Fruit fly (Drosophila melanogaster) whole organism, larva: Measurements from ENCODE around the gene Usp7.

Experiments
- noc ChIP-seq: fragments of 200-800 bp; sonication (Bioruptor generic); optimal IDR thresholded peaks from 3 replicates; lab custom pipeline; 2019; ENCODE audit warnings: missing biosample characterization, mild to moderate bottlenecking, missing genetic modification characterization, moderate library complexity

Gene Usp7

DNA sequence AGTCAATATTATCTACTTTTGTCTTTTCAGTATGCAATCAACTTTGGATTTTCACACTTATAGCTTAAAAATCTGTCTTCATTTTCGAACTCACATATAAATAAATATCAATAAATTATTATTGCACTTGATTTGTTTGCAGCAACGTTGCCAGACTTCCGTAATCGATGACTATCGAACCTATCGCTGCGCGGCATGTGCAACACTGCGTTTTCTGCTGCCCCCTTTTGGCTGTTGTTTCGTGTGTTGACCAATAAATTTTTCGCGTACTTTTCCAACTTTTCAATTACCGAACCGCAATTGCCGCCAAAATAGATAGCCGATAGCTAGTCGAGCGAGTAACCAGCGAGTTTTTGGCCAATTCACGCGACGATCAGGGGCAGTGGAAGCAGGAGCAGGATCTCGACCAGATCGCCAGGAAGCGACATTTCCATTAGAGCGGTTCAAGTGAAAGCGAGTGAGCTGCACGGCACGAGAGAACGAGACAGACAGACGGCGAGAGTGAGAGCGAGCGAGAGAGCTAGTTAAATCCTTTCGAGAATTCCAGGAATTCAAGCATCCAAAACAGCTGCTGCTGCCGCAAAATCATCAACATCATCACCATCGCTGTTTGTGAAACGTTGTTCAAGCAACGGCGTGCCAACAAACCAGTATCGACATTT lies 10.3 kb downstream of the Usp7 start, which contains the start of gene Lsm12a:
Lsm12a (plus strand) TSS at position 201 of the 662 bp plus-strand sequence.
- TF ChIP-seq noc (tag; lab: Kevin White, UChicago) = no peak

DNA sequence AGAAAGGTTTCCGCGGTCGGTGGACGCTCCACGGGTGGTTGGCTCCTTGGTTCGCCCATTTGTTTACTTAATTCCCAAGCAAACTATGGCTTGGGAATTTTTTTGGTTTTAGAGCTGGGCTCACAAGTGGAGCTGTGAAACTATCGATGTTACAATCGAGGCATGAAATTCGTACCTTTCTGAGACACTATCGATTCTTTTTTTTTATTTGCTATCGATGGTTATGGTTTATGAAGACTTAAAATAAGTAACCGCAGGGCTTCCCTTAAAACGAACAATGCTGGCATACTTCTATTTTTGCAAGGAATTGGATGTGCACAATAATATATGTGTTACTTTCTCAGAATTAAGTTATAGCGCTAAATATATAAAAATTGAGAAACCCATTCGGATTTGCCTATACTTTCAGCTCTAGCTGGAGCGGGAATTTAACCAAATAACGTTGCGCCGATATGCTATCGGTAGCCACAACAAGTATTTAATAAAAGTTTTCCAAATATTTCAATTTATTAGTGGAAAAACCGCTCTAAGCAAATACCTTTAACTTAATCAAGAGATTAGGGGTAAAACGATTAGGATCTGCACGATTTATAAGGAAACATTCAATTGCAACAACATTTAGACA lies 10.9 kb downstream of the Usp7 start, which contains the start of gene Chrac-16:
Chrac-16 (minus strand) TSS at position 147 of the 625 bp plus-strand sequence.
- TF ChIP-seq noc (tag; lab: Kevin White, UChicago) = no peak

DNA sequence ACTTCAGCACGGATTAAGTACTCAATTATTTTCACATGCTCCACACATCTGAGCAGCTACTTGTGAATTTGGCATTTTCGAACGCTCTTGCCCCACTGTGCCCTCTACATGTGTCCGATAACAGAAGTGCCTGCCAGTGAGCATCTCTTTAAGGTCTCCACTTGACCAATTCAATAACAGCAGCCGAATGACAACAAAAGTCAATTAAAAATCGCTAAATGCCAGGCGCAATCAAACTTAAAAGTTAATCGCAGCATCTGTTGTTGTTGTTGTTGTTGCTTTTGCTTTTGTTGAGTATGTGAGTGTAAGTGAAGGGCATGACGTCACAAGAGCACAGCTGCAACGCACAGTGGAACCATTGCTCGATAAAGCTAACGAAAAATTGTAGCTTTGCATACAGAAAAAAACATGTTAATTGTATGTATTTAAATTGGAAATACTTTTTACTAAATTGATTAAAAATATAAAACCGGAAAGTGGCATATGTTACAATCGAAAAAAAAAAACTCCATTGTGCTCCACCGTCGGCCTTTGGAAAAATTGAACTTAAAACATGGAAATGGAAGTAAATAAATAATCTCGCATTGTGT lies 13.9 kb downstream of the Usp7 start:
- no peak for TF ChIP-seq noc (tag; lab: Kevin White, UChicago)

DNA sequence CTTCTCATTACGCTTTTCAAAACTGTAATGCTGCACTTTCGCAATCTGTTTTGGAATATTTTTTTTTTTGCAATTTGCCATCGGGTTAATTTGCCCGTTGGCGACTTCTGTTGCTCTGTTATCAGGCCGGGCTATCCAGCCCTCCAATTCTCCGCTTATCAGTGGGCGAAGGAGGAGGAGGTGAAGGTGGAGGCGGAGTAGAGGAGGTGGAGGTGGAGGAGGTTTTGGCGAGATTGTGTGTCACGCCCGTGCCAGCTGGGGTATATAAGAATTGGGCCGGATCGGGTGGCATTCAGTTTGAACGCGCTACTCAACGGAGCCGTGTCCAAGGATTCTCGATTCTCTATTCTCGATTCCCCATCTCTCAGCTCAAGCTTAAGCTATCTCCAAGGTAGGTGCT lies 14.7 kb downstream of the Usp7 start:
- TF ChIP-seq noc (tag; lab: Kevin White, UChicago) = no peak

DNA sequence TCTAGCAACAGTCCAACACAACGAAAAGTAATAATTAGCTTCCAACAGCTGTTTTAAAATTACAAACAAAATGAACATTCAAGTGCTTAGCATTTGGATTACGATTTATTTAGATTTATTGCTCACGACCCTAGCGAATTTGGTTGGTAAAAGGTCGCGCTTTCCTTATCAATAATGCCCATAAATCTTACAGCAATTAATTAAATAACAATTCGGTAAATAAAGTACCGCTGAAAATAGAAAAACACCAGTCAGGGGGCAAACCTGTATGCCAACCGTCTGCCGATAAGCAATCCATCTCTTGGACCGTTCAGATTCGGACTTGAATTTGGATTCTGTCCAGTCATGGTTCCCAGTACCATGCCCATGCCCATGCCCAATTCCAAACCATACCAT lies 15.7 kb downstream of the Usp7 start:
- peak; percentile 60 for TF ChIP-seq noc (tag; lab: Kevin White, UChicago)

DNA sequence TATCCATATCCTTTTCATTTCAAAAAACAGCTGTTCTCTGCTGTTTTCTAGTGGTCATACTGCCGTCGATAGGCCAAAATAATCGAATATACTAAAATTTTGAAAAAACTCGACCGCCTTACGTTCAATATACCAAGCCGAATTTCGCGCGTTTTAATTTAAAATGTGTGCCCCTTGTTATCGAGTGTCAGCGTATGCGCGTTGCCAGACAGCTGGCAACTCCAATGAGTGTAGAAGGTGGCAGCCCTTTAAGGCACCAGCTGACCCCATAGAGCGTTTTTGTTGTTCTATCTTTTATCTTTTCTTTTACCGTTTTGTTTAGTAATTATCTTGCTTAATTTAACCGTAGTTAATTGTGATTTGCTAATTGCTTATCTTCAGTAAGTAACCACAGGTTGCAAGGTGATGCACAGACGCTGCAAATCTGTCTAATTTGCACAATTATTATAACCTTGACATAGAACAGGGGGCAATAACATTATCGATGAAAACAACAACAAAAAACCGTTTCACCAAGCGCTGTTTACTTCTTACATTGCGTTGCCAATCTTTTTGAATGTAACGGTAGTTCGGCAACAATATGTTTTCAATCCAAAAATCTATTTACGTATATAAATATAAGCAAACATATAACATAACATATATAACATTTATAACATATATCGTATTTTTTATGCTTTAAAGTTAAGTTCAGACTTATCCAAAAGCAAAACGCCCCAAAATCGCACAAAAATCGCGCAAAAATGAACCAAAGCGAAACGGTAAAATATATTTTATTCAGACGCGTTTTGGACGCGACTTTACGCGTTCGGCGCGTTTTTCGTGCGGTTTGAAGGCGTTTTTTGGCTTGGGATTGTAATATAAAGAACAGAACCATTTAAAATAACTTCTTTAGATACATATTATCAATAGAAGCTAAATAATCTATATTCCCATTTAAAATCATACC lies 16.4 kb downstream of the Usp7 start, which contains the start of the genes CG1492 and regucalcin:
CG1492 (minus strand) TSS at position 63 of the 949 bp plus-strand sequence.
regucalcin (plus strand) TSS at position 229 of the 949 bp plus-strand sequence.
- no peak for TF ChIP-seq noc (tag; lab: Kevin White, UChicago)

DNA sequence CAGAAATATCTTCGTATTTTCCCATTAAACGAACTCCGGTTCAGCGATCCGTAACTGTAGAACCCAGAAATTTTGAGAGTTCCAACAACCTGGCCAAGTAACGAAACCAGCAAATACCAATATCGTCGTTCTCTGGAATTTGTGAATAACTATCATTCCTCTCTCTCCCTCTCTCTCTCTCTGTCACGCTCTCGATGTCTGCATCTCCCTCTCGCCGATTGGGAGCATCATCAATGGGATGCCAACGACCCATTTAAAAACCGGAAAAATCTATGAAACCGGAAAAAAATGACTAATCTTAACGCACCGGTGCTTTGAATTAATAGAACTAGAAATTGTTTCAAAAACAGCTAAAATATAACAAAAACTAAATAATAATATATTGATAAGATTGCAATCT lies 21.2 kb downstream of the Usp7 start:
- TF ChIP-seq noc (tag; lab: Kevin White, UChicago) = no peak

DNA sequence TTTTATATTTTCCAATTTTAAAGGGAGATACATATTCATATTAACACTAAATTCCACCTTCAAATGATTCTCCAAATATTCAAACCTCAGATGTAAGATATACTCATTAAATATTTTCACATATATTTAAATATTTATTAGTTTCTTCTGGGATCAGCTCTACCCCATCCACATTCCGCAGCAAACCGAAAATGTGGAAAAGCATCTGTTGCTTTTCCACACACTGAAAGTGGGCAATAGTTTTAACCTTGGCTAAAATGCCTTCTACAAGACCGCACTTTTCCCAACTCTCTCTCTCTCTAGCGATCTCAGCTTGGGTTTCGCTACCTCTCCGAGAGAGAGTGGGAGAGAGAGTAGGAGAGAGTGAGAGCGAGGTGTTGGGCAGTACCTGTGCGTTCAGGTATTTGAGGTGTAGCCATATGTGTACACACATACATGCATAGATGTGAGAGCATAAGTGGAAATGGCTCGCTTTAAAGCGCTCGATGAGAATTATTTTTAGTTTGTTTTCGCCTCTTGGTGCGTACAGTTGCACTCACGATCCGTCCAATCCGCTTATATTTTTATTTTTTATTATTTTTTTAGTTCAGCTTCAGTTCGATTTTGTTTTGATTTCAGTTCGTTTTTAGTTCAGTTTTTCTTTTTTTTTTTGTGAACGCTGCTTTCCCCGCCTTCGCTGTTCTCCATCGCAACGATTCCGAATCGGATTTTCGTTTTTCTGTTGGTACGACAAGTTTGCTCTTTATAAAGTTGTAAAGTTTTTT lies 22.0 kb downstream of the Usp7 start, which contains the start of gene CG1806:
CG1806 (plus strand) TSS at position 499 of the 764 bp plus-strand sequence.
- no peak for TF ChIP-seq noc (tag; lab: Kevin White, UChicago)

DNA sequence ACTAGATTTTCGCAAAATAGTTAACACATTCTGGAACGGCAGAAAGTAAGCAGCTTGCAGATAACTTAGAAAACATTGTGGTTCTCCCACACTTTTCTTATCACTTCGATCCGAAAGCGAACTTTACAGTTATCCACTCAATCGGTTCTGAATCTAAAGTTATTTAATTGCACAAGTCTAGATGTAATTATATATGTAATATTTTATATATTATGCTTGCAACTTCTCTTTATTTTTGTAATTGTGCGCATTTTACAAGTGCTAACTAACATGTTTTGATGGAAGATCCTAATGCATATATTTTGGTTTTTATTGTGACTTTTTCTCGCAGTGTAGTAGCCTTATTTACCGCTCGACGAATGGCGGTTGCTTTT lies 24.4 kb downstream of the Usp7 start:
- peak; percentile 12 for TF ChIP-seq noc (tag; lab: Kevin White, UChicago)

DNA sequence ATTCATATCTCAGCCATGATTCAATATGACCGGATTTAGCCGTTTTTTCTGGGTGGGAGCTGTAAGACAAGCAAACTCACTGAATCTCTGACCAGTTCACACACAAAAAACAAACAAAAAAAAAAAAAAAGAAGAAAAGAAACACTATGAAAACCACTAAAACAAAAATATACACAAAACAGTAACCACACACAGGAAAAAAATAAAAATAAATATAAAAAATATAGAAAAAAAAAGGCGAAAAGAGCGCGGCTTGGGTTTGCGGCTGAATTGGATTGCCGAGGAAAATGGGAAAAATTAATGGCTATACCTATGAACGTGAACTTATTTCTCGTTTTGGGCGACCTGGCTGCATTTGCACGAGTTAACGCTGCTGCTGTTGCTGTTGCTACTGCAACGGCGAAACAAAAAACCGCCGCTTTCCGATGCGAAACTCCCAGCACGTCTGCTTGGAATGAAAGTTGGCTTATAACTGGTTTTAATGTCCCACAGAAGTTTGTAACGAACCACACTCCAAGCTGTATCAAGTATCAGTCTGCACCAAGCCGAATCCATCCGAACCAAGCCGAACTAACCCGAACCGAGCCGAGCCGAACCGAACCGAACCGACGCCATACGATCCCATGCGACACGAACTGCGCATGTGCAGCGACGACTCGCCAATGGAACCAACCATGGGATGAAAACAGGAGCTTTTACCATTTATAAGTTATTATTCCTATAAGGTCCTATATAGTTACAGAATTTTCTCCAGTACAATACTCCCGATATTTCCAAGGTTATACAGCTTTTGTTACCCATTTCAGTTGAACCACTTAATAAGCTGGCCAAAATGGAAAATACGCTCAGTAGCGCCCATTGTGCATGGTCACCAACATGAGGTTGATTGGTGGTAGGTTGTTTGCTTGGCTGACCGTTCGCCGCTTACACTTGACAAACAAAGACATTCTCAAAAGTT lies 25.1 kb downstream of the Usp7 start, which contains the start of gene fw:
fw (minus strand) TSS at position 478 of the 958 bp plus-strand sequence.
- peak; percentile 42 for TF ChIP-seq noc (tag; lab: Kevin White, UChicago)

DNA sequence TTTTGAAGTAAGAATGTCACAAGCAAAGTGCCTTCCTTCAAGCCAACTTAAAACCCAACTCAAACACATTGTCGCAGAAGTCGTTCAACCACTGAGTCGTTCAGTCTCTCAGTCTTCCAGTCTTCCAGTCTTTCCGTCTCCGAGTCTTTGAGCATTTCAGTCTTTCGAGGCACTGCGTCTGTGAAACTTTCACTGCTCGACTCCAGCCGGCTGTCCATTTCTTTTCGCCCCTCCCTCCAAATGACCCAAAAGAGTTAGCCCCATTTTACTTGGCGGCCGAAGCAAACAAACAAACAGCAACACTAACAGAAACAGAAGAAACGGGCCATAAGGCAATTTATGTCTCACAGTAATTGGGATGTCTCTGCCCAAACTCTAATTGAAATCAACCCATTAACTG lies 27.8 kb downstream of the Usp7 start:
- no peak for TF ChIP-seq noc (tag; lab: Kevin White, UChicago)

DNA sequence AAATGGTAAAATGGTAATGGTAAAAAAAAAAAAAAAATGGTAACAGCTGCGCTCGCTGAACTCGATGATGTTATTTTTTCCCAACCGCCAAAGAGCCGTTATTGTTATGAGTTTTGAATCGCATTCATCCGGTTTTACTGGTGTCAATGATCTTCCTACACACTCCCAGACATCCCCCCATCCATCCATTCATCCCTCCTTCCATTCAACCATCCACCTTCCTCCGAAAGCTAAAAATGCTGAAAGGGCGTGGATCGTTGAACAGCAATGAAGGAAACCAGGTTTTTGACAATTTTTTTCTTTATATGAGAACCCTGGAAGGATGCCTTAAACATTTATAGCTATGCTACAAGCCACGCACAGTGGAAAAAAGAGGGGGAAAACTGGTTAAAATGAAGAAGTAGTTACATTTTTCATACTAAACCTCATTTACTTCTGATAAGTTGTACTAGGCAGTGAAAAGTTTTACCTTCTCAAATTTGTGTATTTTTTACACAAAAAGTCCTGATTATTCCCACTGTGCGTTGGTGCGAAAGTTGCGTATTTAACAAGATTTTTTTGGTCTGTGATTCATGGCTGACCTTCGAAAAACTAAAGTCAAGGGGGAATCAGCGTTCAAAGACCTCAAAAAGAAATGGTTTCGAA lies 28.7 kb downstream of the Usp7 start:
- TF ChIP-seq noc (tag; lab: Kevin White, UChicago) = no peak

DNA sequence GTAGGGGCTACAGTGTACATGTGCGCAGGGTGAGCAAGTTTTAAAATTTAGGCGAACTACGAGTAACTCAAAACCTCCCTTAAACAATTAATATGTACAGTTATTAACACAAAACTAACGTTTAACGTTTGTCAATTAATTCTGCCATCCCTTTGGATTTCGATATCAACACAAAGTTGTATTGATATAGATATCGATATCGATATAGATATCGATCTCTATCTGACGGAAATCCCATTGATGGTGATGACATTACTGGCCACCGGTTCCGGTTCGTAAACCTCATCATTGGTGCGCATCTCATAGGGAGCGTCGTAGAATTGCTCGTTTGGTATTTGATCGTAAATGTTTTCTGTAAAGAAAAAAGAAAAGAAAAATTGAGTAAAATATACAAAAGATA lies 35.6 kb downstream of the Usp7 start:
- no peak for TF ChIP-seq noc (tag; lab: Kevin White, UChicago)
